Fruit fly (Drosophila melanogaster) whole organism, embryonic: ENCODE results near the gene CG12253.

Source experiments
- CG10274 ChIP-seq: fragments of 200-800 bp; sonication (Bioruptor generic); optimal IDR thresholded peaks from 3 replicates; lab custom pipeline; 2017; ENCODE audit warnings: missing biosample characterization, mild to moderate bottlenecking, missing genetic modification characterization
- CG10543 ChIP-seq: fragments of 200-800 bp; sonication (Bioruptor generic); optimal IDR thresholded peaks from 3 replicates; lab custom pipeline; 2017; ENCODE audit warnings: missing biosample characterization, mild to moderate bottlenecking, missing genetic modification characterization, moderate library complexity
- CG17385 ChIP-seq: fragments of 200-800 bp; sonication (Bioruptor generic); optimal IDR thresholded peaks from 3 replicates; lab custom pipeline; 2018; ENCODE audit warnings: missing biosample characterization, mild to moderate bottlenecking, missing genetic modification characterization
- CG17829 ChIP-seq: fragments of 200-800 bp; optimal IDR thresholded peaks from 2 replicates; lab custom pipeline; 2019; ENCODE audit warnings: missing biosample characterization, mild to moderate bottlenecking, missing genetic modification characterization, moderate library complexity
- CG17912 ChIP-seq: fragments of 200-800 bp; sonication (Bioruptor generic); optimal IDR thresholded peaks from 2 replicates; lab custom pipeline; 2018; ENCODE audit warnings: missing biosample characterization, mild to moderate bottlenecking, missing genetic modification characterization
- CG2120 ChIP-seq: fragments of 200-800 bp; sonication (Bioruptor generic); optimal IDR thresholded peaks from 3 replicates; lab custom pipeline; 2016; ENCODE audit warnings: missing biosample characterization, missing genetic modification characterization
- CG2202 ChIP-seq: fragments of 200-800 bp; sonication (Bioruptor generic); optimal IDR thresholded peaks from 2 replicates; lab custom pipeline; 2018; ENCODE audit warnings: missing biosample characterization, mild to moderate bottlenecking, missing genetic modification characterization
- CG30020 ChIP-seq: fragments of 200-800 bp; optimal IDR thresholded peaks from 2 replicates; lab custom pipeline; 2019; ENCODE audit warnings: missing biosample characterization, mild to moderate bottlenecking, missing genetic modification characterization, moderate library complexity
- CG30403 ChIP-seq: fragments of 200-800 bp; sonication (Bioruptor generic); optimal IDR thresholded peaks from 3 replicates; lab custom pipeline; 2016; ENCODE audit warnings: missing biosample characterization, missing genetic modification characterization
- CG31365 ChIP-seq: fragments of 200-800 bp; sonication (Bioruptor generic); optimal IDR thresholded peaks from 2 replicates; lab custom pipeline; 2018; ENCODE audit warnings: missing biosample characterization, mild to moderate bottlenecking, missing genetic modification characterization
- CG33213 ChIP-seq: fragments of 200-800 bp; sonication (Bioruptor generic); optimal IDR thresholded peaks from 3 replicates; lab custom pipeline; 2016; ENCODE audit warnings: missing biosample characterization, missing genetic modification characterization
- CG34376 ChIP-seq: fragments of 200-800 bp; sonication (Bioruptor generic); optimal IDR thresholded peaks from 2 replicates; lab custom pipeline; 2018; ENCODE audit warnings: missing biosample characterization, mild to moderate bottlenecking, missing genetic modification characterization
- CG34422 ChIP-seq: fragments of 200-800 bp; sonication (Bioruptor generic); IDR thresholded peaks from 3 replicates; pipeline ENCODE4 v1.3.6; 2022; ENCODE audit warnings: missing biosample characterization, missing genetic modification characterization
- CG3726 ChIP-seq: fragments of 200-800 bp; sonication (Bioruptor generic); IDR thresholded peaks from 3 replicates; pipeline ENCODE4, ENCODE4 v1.3.6; 2022; ENCODE audit warnings: missing biosample characterization, missing genetic modification characterization
- CG42726 ChIP-seq: fragments of 200-800 bp; sonication (Bioruptor generic); IDR thresholded peaks from 2 replicates; pipeline ENCODE4 v1.3.6; 2022; ENCODE audit warnings: missing biosample characterization, missing genetic modification characterization; ENCODE audit not compliant: partially characterized antibody
- CG7786 ChIP-seq: fragments of 200-800 bp; sonication (Bioruptor generic); optimal IDR thresholded peaks from 2 replicates; lab custom pipeline; 2016; ENCODE audit warnings: missing biosample characterization, missing genetic modification characterization
- CG9727 ChIP-seq: fragments of 200-800 bp; sonication (Bioruptor generic); optimal IDR thresholded peaks from 3 replicates; lab custom pipeline; 2017; ENCODE audit warnings: missing biosample characterization, mild to moderate bottlenecking, missing genetic modification characterization
- D19B ChIP-seq: fragments of 200-800 bp; sonication (Bioruptor generic); optimal IDR thresholded peaks from 2 replicates; lab custom pipeline; 2017; ENCODE audit warnings: missing biosample characterization, mild to moderate bottlenecking, missing genetic modification characterization
- Dad ChIP-seq: fragments of 200-800 bp; sonication (Bioruptor generic); optimal IDR thresholded peaks from 3 replicates; lab custom pipeline; 2016; ENCODE audit warnings: missing biosample characterization, missing genetic modification characterization
- Dip3 ChIP-seq: fragments of 200-800 bp; sonication (Bioruptor generic); optimal IDR thresholded peaks from 3 replicates; lab custom pipeline; 2016; ENCODE audit warnings: missing biosample characterization, missing genetic modification characterization
- Hr39 ChIP-seq: fragments of >200 bp; optimal IDR thresholded peaks from 2 replicates; lab custom pipeline; 2017
- Lhr ChIP-seq: fragments of 200-800 bp; sonication (Bioruptor generic); optimal IDR thresholded peaks from 3 replicates; lab custom pipeline; 2017; ENCODE audit warnings: mild to moderate bottlenecking, missing biosample characterization, missing genetic modification reagents, missing genetic modification characterization
- Mad ChIP-seq: fragments of 200-800 bp; sonication (Bioruptor generic); optimal IDR thresholded peaks from 2 replicates; lab custom pipeline; 2016; ENCODE audit warnings: missing biosample characterization, missing genetic modification characterization
- Med ChIP-seq: fragments of 200-800 bp; sonication (Bioruptor generic); peaks from one replicate; lab custom pipeline; 2016; ENCODE audit warnings: missing biosample characterization, missing genetic modification characterization, mild to moderate bottlenecking, inconsistent platforms, moderate library complexity
- NFAT ChIP-seq: fragments of 200-800 bp; sonication (Bioruptor generic); IDR thresholded peaks from 2 replicates; pipeline ENCODE4 v1.3.6; 2022; ENCODE audit warnings: missing biosample characterization, missing genetic modification characterization
- NK7.1 ChIP-seq: fragments of 200-800 bp; sonication (Bioruptor generic); optimal IDR thresholded peaks from 3 replicates; lab custom pipeline; 2016; ENCODE audit warnings: missing biosample characterization, missing genetic modification characterization
- Nf-YC ChIP-seq: fragments of 200-800 bp; optimal IDR thresholded peaks from 3 replicates; lab custom pipeline; 2019; ENCODE audit warnings: missing biosample characterization, mild to moderate bottlenecking, missing genetic modification characterization, moderate library complexity
- PHDP ChIP-seq: fragments of 200-800 bp; sonication (Bioruptor generic); optimal IDR thresholded peaks from 3 replicates; lab custom pipeline; 2018; ENCODE audit warnings: missing biosample characterization, mild to moderate bottlenecking, missing genetic modification characterization, moderate library complexity
- Pdp1 ChIP-seq, 2 experiments: fragments of 200-800 bp; sonication (Bioruptor generic); optimal IDR thresholded peaks; 3 replicates each; lab custom pipeline; 2016; ENCODE audit warnings: missing biosample characterization in 2 of 2, missing genetic modification characterization in 2 of 2, mild to moderate bottlenecking in 1 of 2, moderate library complexity in 1 of 2
- Ravus ChIP-seq: fragments of 200-800 bp; sonication (Bioruptor generic); IDR thresholded peaks from 2 replicates; pipeline ENCODE4 v1.3.6; 2022; ENCODE audit warnings: missing biosample characterization, missing genetic modification characterization
- Sry-δ ChIP-seq: fragments of 200-800 bp; sonication (Bioruptor generic); optimal IDR thresholded peaks from 2 replicates; lab custom pipeline; 2016; ENCODE audit warnings: missing biosample characterization, missing genetic modification characterization
- ac ChIP-seq: fragments of 200-800 bp; sonication (Bioruptor generic); optimal IDR thresholded peaks from 3 replicates; lab custom pipeline; 2017; ENCODE audit warnings: missing biosample characterization, mild to moderate bottlenecking, missing genetic modification characterization
- danr ChIP-seq: fragments of 200-800 bp; sonication (Bioruptor generic); IDR thresholded peaks from 2 replicates; pipeline ENCODE4 v1.3.6; 2022; ENCODE audit warnings: missing biosample characterization, missing genetic modification characterization
- exex ChIP-seq: fragments of 200-800 bp; sonication (Bioruptor generic); optimal IDR thresholded peaks from 4 replicates; lab custom pipeline; 2018; ENCODE audit warnings: missing biosample characterization, mild to moderate bottlenecking, missing genetic modification characterization, moderate library complexity
- ftz-f1 ChIP-seq: fragments of 200-800 bp; sonication (Bioruptor generic); optimal IDR thresholded peaks from 2 replicates; lab custom pipeline; 2016; ENCODE audit warnings: missing biosample characterization, missing genetic modification characterization
- gcm2 ChIP-seq: fragments of 200-800 bp; sonication (Bioruptor generic); optimal IDR thresholded peaks from 2 replicates; lab custom pipeline; 2016; ENCODE audit warnings: missing biosample characterization, missing genetic modification characterization
- gem ChIP-seq: fragments of 200-800 bp; sonication (Bioruptor generic); optimal IDR thresholded peaks from 2 replicates; lab custom pipeline; 2019; ENCODE audit warnings: missing biosample characterization, mild to moderate bottlenecking, missing genetic modification characterization, moderate library complexity
- grn ChIP-seq: fragments of 200-800 bp; sonication (Bioruptor generic); optimal IDR thresholded peaks from 3 replicates; lab custom pipeline; 2017; ENCODE audit warnings: missing biosample characterization, missing genetic modification characterization
- insv ChIP-seq, 2 experiments: fragments of 200-800 bp; sonication (Bioruptor generic); optimal IDR thresholded peaks; 3 replicates each; lab custom pipeline; 2016 to 2018; ENCODE audit warnings: missing biosample characterization in 2 of 2, missing genetic modification characterization in 2 of 2
- lbe ChIP-seq: fragments of 200-800 bp; sonication (Bioruptor generic); optimal IDR thresholded peaks from 2 replicates; lab custom pipeline; 2016; ENCODE audit warnings: missing biosample characterization, mild to moderate bottlenecking, missing genetic modification characterization
- mirr ChIP-seq: fragments of 200-800 bp; sonication (Bioruptor generic); optimal IDR thresholded peaks from 3 replicates; lab custom pipeline; 2018; ENCODE audit warnings: missing biosample characterization, mild to moderate bottlenecking, missing genetic modification characterization
- rib ChIP-seq: fragments of 200-800 bp; sonication (Bioruptor generic); IDR thresholded peaks from 2 replicates; pipeline ENCODE4 v1.3.6; 2022; ENCODE audit warnings: missing biosample characterization, missing genetic modification characterization
- sens ChIP-seq: fragments of 200-800 bp; sonication (Bioruptor generic); peaks from one replicate; lab custom pipeline; 2016; ENCODE audit warnings: missing biosample characterization, missing genetic modification characterization
- sens-2 ChIP-seq: fragments of 200-800 bp; sonication (Bioruptor generic); IDR thresholded peaks from 2 replicates; pipeline ENCODE4 v1.3.6; 2022; ENCODE audit warnings: missing biosample characterization, missing genetic modification characterization
- sug ChIP-seq: fragments of 200-800 bp; optimal IDR thresholded peaks from 2 replicates; lab custom pipeline; 2019; ENCODE audit warnings: missing biosample characterization, mild to moderate bottlenecking, missing genetic modification characterization, moderate library complexity
- usp ChIP-seq: fragments of >200 bp; optimal IDR thresholded peaks from 2 replicates; lab custom pipeline; 2017; ENCODE audit warnings: missing biosample characterization, missing genetic modification characterization

Gene CG12253

dm6 chr2L:10970134-10970533, 17.5 kb upstream of the CG12253 start, which contains the start of the genes Tmem214 and YL-1 (continued):
- peak; percentile 10 for TF ChIP-seq CG33213 (GFP tag; lab: Kevin White, UChicago)
- peak; percentile 43 for TF ChIP-seq Lhr (GFP tag; lab: Kevin White, UChicago)
- TF ChIP-seq Sry-δ (GFP tag; lab: Kevin White, UChicago): peak; percentile 29
- TF ChIP-seq insv (GFP tag; optimal IDR thresholded peaks at IDR 0.05; lab: Kevin White, UChicago): peak in 1 of 2 experiments; percentile 10
- no peak for TF ChIP-seq sens-2
- TF ChIP-seq Dip3 (GFP tag; lab: Kevin White, UChicago): no peak
- TF ChIP-seq CG9727 (GFP tag; lab: Kevin White, UChicago): peak; percentile 7
- TF ChIP-seq CG17912 (GFP tag; lab: Kevin White, UChicago): no peak
- TF ChIP-seq CG7786 (GFP tag; lab: Kevin White, UChicago): no peak
- TF ChIP-seq Mad (GFP tag; lab: Kevin White, UChicago): peak; percentile 21
- no peak for TF ChIP-seq CG17385 (GFP tag; lab: Kevin White, UChicago)
- peak; percentile 20 for TF ChIP-seq gem (tag; lab: Kevin White, UChicago)
- no peak for TF ChIP-seq danr (GFP tag; lab: Robert Waterston, UW)
- peak; percentile 15 for TF ChIP-seq CG30403 (GFP tag; lab: Kevin White, UChicago)
- no peak for TF ChIP-seq NFAT (GFP tag; lab: Robert Waterston, UW)
- no peak for TF ChIP-seq exex (tag; lab: Kevin White, UChicago)
- TF ChIP-seq CG17829 (tag; lab: Kevin White, UChicago): peak; percentile 45
- TF ChIP-seq Hr39: no peak
- TF ChIP-seq CG30020 (tag; lab: Kevin White, UChicago): peak; percentile 53
- no peak for TF ChIP-seq NK7.1 (GFP tag; lab: Kevin White, UChicago)
- TF ChIP-seq ac (GFP tag; lab: Kevin White, UChicago): no peak
- 0 out of 2 replicates have a peak, but pooled peaks have one; percentile 6 for TF ChIP-seq CG42726
- TF ChIP-seq CG34422: no peak
- TF ChIP-seq sens (GFP tag; lab: Kevin White, UChicago): peak; percentile 79
- no peak for TF ChIP-seq Ravus (GFP tag; lab: Robert Waterston, UW)

dm6 chr2L:10972224-10972623, 15.4 kb upstream of the CG12253 start, which contains the start of gene CG16743:
Gene CG16743, plus strand, starts transcription at chr2L:10972280.
- TF ChIP-seq ftz-f1 (GFP tag; lab: Kevin White, UChicago): no peak
- no peak for TF ChIP-seq exex (tag; lab: Kevin White, UChicago)
- no peak for TF ChIP-seq gcm2 (GFP tag; lab: Kevin White, UChicago)
- peak in 1 of 2 experiments; percentile 76 for TF ChIP-seq Pdp1 (GFP tag; optimal IDR thresholded peaks at IDR 0.05; lab: Kevin White, UChicago)
- peak; percentile 62 for TF ChIP-seq Med (GFP tag; lab: Kevin White, UChicago)
- peak; percentile 11 for TF ChIP-seq D19B (GFP tag; lab: Kevin White, UChicago)
- no peak for TF ChIP-seq rib (GFP tag; lab: Robert Waterston, UW)
- peak; percentile 16 for TF ChIP-seq sug (tag; lab: Kevin White, UChicago)
- TF ChIP-seq PHDP (tag; lab: Kevin White, UChicago): no peak
- no peak for TF ChIP-seq CG2202 (tag; lab: Kevin White, UChicago)
- peak; percentile 50 for TF ChIP-seq lbe (GFP tag; lab: Kevin White, UChicago)
- TF ChIP-seq usp (GFP tag; lab: Kevin White, UChicago): no peak
- peak; percentile 46 for TF ChIP-seq CG2120 (GFP tag; lab: Kevin White, UChicago)
- TF ChIP-seq mirr (GFP tag; lab: Kevin White, UChicago): peak; percentile 17
- TF ChIP-seq CG3726 (GFP tag; lab: Robert Waterston, UW): no peak
- TF ChIP-seq Dad (GFP tag; lab: Kevin White, UChicago): no peak
- no peak for TF ChIP-seq Nf-YC
- no peak for TF ChIP-seq CG31365
- TF ChIP-seq CG10274 (GFP tag; lab: Kevin White, UChicago): peak; percentile 72
- peak; percentile 34 for TF ChIP-seq CG10543 (GFP tag; lab: Kevin White, UChicago)
- TF ChIP-seq CG34376 (GFP tag; lab: Kevin White, UChicago): peak; percentile 83
- TF ChIP-seq grn (GFP tag; lab: Kevin White, UChicago): no peak
- TF ChIP-seq, all 482 proteins: peak for 10
